Worm (Caenorhabditis elegans) whole organism, L4 larva: ENCODE results near the gene R11D1.7.

Source experiments
- F26F4.8 ChIP-seq: fragments of 200-800 bp; sonication (Bioruptor generic); conservative IDR thresholded peaks from 2 replicates; pipeline ENCODE4 v1.3.6; 2022; ENCODE audit warnings: missing genetic modification characterization, missing compliant biosample characterization
- R02D3.7 ChIP-seq: fragments of 150-350 bp; sonication (generic microtip); optimal IDR thresholded peaks from 3 replicates; lab custom pipeline; 2014; ENCODE audit warnings: missing biosample characterization, missing genetic modification characterization
- T20F7.1 ChIP-seq: fragments of 200-800 bp; sonication (Bioruptor generic); optimal IDR thresholded peaks from 2 replicates; lab custom pipeline; 2018; ENCODE audit warnings: mild to moderate bottlenecking, missing genetic modification characterization, missing compliant biosample characterization
- ZK337.2 ChIP-seq: fragments of 200-800 bp; sonication (Bioruptor generic); IDR thresholded peaks from 2 replicates; pipeline ENCODE4 v1.3.6; 2022; ENCODE audit warnings: missing genetic modification reagents, missing genetic modification characterization, missing compliant biosample characterization
- aha-1 ChIP-seq: fragments of 150-350 bp; peaks from one replicate; lab custom pipeline; 2014; ENCODE audit warnings: missing biosample characterization, missing genetic modification characterization
- ceh-20 ChIP-seq: fragments of 200-800 bp; sonication (Bioruptor generic); IDR thresholded peaks from 2 replicates; pipeline ENCODE4 v1.3.6; 2022; ENCODE audit warnings: missing genetic modification reagents, missing genetic modification characterization, missing compliant biosample characterization
- ceh-28 ChIP-seq: fragments of 150-350 bp; optimal IDR thresholded peaks from 2 replicates; lab custom pipeline; 2014; ENCODE audit warnings: missing biosample characterization, missing genetic modification reagents, missing genetic modification characterization
- ceh-32 ChIP-seq: sonication (generic microtip); optimal IDR thresholded peaks from 2 replicates; lab custom pipeline; 2016; ENCODE audit warnings: mild to moderate bottlenecking, missing genetic modification characterization, missing compliant biosample characterization; ENCODE audit not compliant: poor library complexity
- ceh-44 ChIP-seq: fragments of 200-800 bp; sonication (Bioruptor generic); IDR thresholded peaks from 2 replicates; pipeline ENCODE4 v1.3.6; 2022; ENCODE audit warnings: missing genetic modification reagents, missing genetic modification characterization, missing compliant biosample characterization
- ceh-62 ChIP-seq: sonication (generic microtip); optimal IDR thresholded peaks from 2 replicates; lab custom pipeline; 2017; ENCODE audit warnings: missing biosample characterization, missing genetic modification characterization
- daf-16 ChIP-seq, 3 experiments: sonication (generic microtip); optimal IDR thresholded peaks; 2 replicates each; lab custom pipeline; 2016 to 2017; ENCODE audit warnings: missing genetic modification characterization in 3 of 3, missing genetic modification reagents in 3 of 3, mild to moderate bottlenecking in 2 of 3, missing compliant biosample characterization in 2 of 3, missing biosample characterization in 1 of 3, moderate library complexity in 1 of 3
- dmd-6 ChIP-seq: fragments of 200-800 bp; sonication (Bioruptor generic); IDR thresholded peaks from 2 replicates; pipeline ENCODE4 v1.3.6; 2022; ENCODE audit warnings: missing genetic modification reagents, missing genetic modification characterization, missing compliant biosample characterization
- dpl-1 ChIP-seq: fragments of 150-350 bp; optimal IDR thresholded peaks from 2 replicates; lab custom pipeline; 2014; ENCODE audit warnings: missing biosample characterization, missing genetic modification reagents, missing genetic modification characterization
- dve-1 ChIP-seq: sonication (generic microtip); optimal IDR thresholded peaks from 2 replicates; lab custom pipeline; 2017; ENCODE audit warnings: antibody characterized with exemption, mild to moderate bottlenecking, missing genetic modification characterization, missing compliant biosample characterization; ENCODE audit not compliant: insufficient read depth
- egl-27 ChIP-seq: sonication (generic microtip); optimal IDR thresholded peaks from 3 replicates; lab custom pipeline; 2017; ENCODE audit warnings: missing biosample characterization, missing genetic modification reagents, missing genetic modification characterization
- hif-1 ChIP-seq, 2 experiments: sonication (generic microtip); optimal IDR thresholded peaks; 2 replicates each; lab custom pipeline; 2016 to 2017; ENCODE audit warnings: missing compliant biosample characterization in 2 of 2, missing genetic modification characterization in 2 of 2, missing genetic modification reagents in 2 of 2, missing genotype in 2 of 2, mild to moderate bottlenecking in 1 of 2
- hlh-11 ChIP-seq: fragments of 200-800 bp; sonication (Bioruptor generic); optimal IDR thresholded peaks from 2 replicates; lab custom pipeline; 2018; ENCODE audit warnings: mild to moderate bottlenecking, missing genetic modification characterization, missing compliant biosample characterization
- hlh-30 ChIP-seq: sonication (generic microtip); optimal IDR thresholded peaks from 2 replicates; lab custom pipeline; 2017; ENCODE audit warnings: antibody characterized with exemption, mild to moderate bottlenecking, missing genetic modification characterization, missing compliant biosample characterization; ENCODE audit not compliant: insufficient read depth
- hmg-1.1 ChIP-seq: fragments of 200-800 bp; sonication (Bioruptor generic); IDR thresholded peaks from 2 replicates; pipeline ENCODE4 v1.3.6; 2022; ENCODE audit warnings: missing genetic modification reagents, missing genetic modification characterization, missing compliant biosample characterization
- lim-7 ChIP-seq: fragments of 200-800 bp; sonication (Bioruptor generic); IDR thresholded peaks from 2 replicates; pipeline ENCODE4 v1.3.6; 2022; ENCODE audit warnings: missing genetic modification characterization, missing compliant biosample characterization
- lin-29 ChIP-seq: fragments of 200-800 bp; sonication (Bioruptor generic); IDR thresholded peaks from 2 replicates; pipeline ENCODE4 v1.3.6; 2022; ENCODE audit warnings: missing genetic modification reagents, missing genetic modification characterization, missing compliant biosample characterization
- lin-38 ChIP-seq: fragments of 200-800 bp; sonication (Bioruptor generic); IDR thresholded peaks from 2 replicates; pipeline ENCODE4 v1.3.6; 2022; ENCODE audit warnings: missing genetic modification reagents, missing genetic modification characterization, missing compliant biosample characterization
- mdl-1 ChIP-seq, 2 experiments: fragments of 150-350 bp in 1 of 2; sonication (generic microtip) in 1 of 2; optimal IDR thresholded peaks; 2 replicates each; lab custom pipeline; 2014 to 2017; ENCODE audit warnings: missing biosample characterization in 2 of 2, missing genetic modification characterization in 2 of 2
- mdt-29 ChIP-seq: fragments of 200-800 bp; sonication (Bioruptor generic); IDR thresholded peaks from 2 replicates; pipeline ENCODE4 v1.3.6; 2022; ENCODE audit warnings: missing genetic modification reagents, missing genetic modification characterization, missing compliant biosample characterization
- mep-1 ChIP-seq: fragments of 150-350 bp; sonication (generic microtip); optimal IDR thresholded peaks from 3 replicates; lab custom pipeline; 2014; ENCODE audit warnings: missing biosample characterization, missing genetic modification characterization
- mes-2 ChIP-seq: sonication (generic microtip); optimal IDR thresholded peaks from 2 replicates; lab custom pipeline; 2016; ENCODE audit warnings: missing genotype, mild to moderate bottlenecking, missing genetic modification characterization, missing compliant biosample characterization; ENCODE audit not compliant: poor library complexity, severe bottlenecking
- nhr-11 ChIP-seq: fragments of 150-350 bp; optimal IDR thresholded peaks from 2 replicates; lab custom pipeline; 2014; ENCODE audit warnings: missing biosample characterization, missing genetic modification characterization
- nhr-28 ChIP-seq: fragments of 150-350 bp; optimal IDR thresholded peaks from 2 replicates; lab custom pipeline; 2014; ENCODE audit warnings: missing biosample characterization, missing genetic modification characterization
- nhr-42 ChIP-seq: fragments of 200-800 bp; sonication (Bioruptor generic); IDR thresholded peaks from 2 replicates; pipeline ENCODE4 v1.3.6; 2022; ENCODE audit warnings: missing genetic modification characterization, missing compliant biosample characterization
- nhr-6 ChIP-seq: fragments of 150-350 bp; optimal IDR thresholded peaks from 2 replicates; lab custom pipeline; 2014; ENCODE audit warnings: missing biosample characterization, missing genetic modification characterization
- nhr-77 ChIP-seq: fragments of 150-350 bp; optimal IDR thresholded peaks from 2 replicates; lab custom pipeline; 2014; ENCODE audit warnings: missing biosample characterization, missing genetic modification characterization
- pha-4 ChIP-seq, 2 experiments: fragments of 150-350 bp in 1 of 2; fragments of 200-800 bp in 1 of 2; sonication (Bioruptor generic) in 1 of 2; IDR thresholded peaks in 1 of 2; optimal IDR thresholded peaks in 1 of 2; 2 replicates each; pipeline versions ENCODE4 v1.3.6 to Lab custom; 2014 to 2022; ENCODE audit warnings: missing genetic modification characterization in 2 of 2, missing genetic modification reagents in 2 of 2, missing biosample characterization in 1 of 2, missing compliant biosample characterization in 1 of 2
- pqm-1 ChIP-seq: sonication (generic microtip); optimal IDR thresholded peaks from 2 replicates; lab custom pipeline; 2017; ENCODE audit warnings: missing biosample characterization, missing genetic modification characterization
- skn-1 ChIP-seq: fragments of 150-350 bp; optimal IDR thresholded peaks from 2 replicates; lab custom pipeline; 2014; ENCODE audit warnings: missing biosample characterization, missing genetic modification characterization
- spr-1 ChIP-seq: sonication (generic microtip); optimal IDR thresholded peaks from 2 replicates; lab custom pipeline; 2016; ENCODE audit warnings: mild to moderate bottlenecking, missing genetic modification characterization, missing compliant biosample characterization
- spr-3 ChIP-seq: fragments of 200-800 bp; sonication (Bioruptor generic); optimal IDR thresholded peaks from 2 replicates; lab custom pipeline; 2018; ENCODE audit warnings: mild to moderate bottlenecking, missing genetic modification characterization, missing compliant biosample characterization
- unc-62 ChIP-seq, 3 experiments: fragments of 150-350 bp in 1 of 3; sonication (generic microtip); optimal IDR thresholded peaks in 2 of 3; peaks in 1 of 3; 1 replicate in 1 of 3; 2 replicates in 2 of 3; lab custom pipeline; 2014 to 2017; ENCODE audit warnings: missing biosample characterization in 3 of 3, missing genetic modification characterization in 3 of 3, missing genetic modification reagents in 3 of 3, missing genotype in 1 of 3
- zag-1 ChIP-seq: fragments of 150-350 bp; optimal IDR thresholded peaks from 2 replicates; lab custom pipeline; 2014; ENCODE audit warnings: missing biosample characterization, missing genetic modification characterization
- zip-2 ChIP-seq: fragments of 150-350 bp; optimal IDR thresholded peaks from 2 replicates; lab custom pipeline; 2014; ENCODE audit warnings: missing biosample characterization, missing genetic modification characterization
- ztf-11 ChIP-seq: fragments of 150-350 bp; optimal IDR thresholded peaks from 2 replicates; lab custom pipeline; 2014; ENCODE audit warnings: missing biosample characterization, missing genetic modification characterization

R11D1.7 gene

ce11 chrV:12728062-12728665 lies 8.4 kb downstream of the R11D1.7 start, which contains the start of the genes rpl-28 and mrpl-49 (continued):
- TF ChIP-seq unc-62 (GFP tag; optimal IDR thresholded peaks at IDR 0.05 in 1 of 2; lab: Kevin White, UChicago) (peak in 1 of 2 experiments; percentile 71), unc-62 (tag; optimal IDR thresholded peaks at IDR 0.05; lab: Kevin White, UChicago) (no peak), ZK337.2 (0 out of 2 replicates have a peak, but pooled peaks have one; percentile 6), zag-1 (tag; lab: Kevin White, UChicago) (no peak), ztf-11 (no peak), hmg-1.1 (no peak; the same call in 1 of the 2 replicates), hlh-11 (tag; lab: Kevin White, UChicago) (no peak), lim-7 (GFP tag; lab: Robert Waterston, UW) (no peak), mdt-29 (GFP tag; lab: Robert Waterston, UW) (no peak), egl-27 (tag; lab: Kevin White, UChicago) (no peak), daf-16 (GFP tag; optimal IDR thresholded peaks at IDR 0.05; lab: Kevin White, UChicago) (no peak), daf-16 (tag; optimal IDR thresholded peaks at IDR 0.05; lab: Kevin White, UChicago) (peak; percentile 57), aha-1 (tag; lab: Kevin White, UChicago) (peak; percentile 46)
- TF ChIP-seq, all 104 proteins: peak for 32

- no peak for TF ChIP-seq dmd-6 (GFP tag; lab: Robert Waterston, UW)
Observed at ce11 chrV:12729220-12729619, 9.4 kb downstream of the R11D1.7 start, which contains the start of gene R11D1.10. R11D1.10 (plus strand) TSS chrV:12729520.

ce11 chrV:12732734-12733133 lies 12.9 kb downstream of the R11D1.7 start:
- no peak for TF ChIP-seq ceh-32
- peak; percentile 19 for TF ChIP-seq hlh-11 (tag; lab: Kevin White, UChicago)
- peak; percentile 55 for TF ChIP-seq nhr-77
- no peak for TF ChIP-seq skn-1 (tag; lab: Kevin White, UChicago)
- peak; percentile 42 for TF ChIP-seq dve-1 (tag; lab: Kevin White, UChicago)
- peak; percentile 58 for TF ChIP-seq pqm-1 (tag; lab: Kevin White, UChicago)
- no peak for TF ChIP-seq daf-16 (GFP tag; optimal IDR thresholded peaks at IDR 0.05; lab: Kevin White, UChicago)
- peak; percentile 56 for TF ChIP-seq daf-16 (tag; optimal IDR thresholded peaks at IDR 0.05; lab: Kevin White, UChicago)
- peak; percentile 61 for TF ChIP-seq nhr-28 (tag; lab: Kevin White, UChicago)
- TF ChIP-seq, all 104 proteins: peak for 6

- TF ChIP-seq nhr-6 (tag; lab: Kevin White, UChicago) (peak; percentile 62), dpl-1 (GFP tag; lab: Kevin White, UChicago) (no peak), F26F4.8 (GFP tag; lab: Robert Waterston, UW) (no peak), hlh-30 (tag; lab: Kevin White, UChicago) (peak; percentile 65), ceh-62 (tag; lab: Kevin White, UChicago) (no peak), ceh-20 (GFP tag; lab: Robert Waterston, UW) (no peak), R02D3.7 (tag; lab: Kevin White, UChicago) (no peak), mdl-1 (tag; optimal IDR thresholded peaks at IDR 0.05; lab: Kevin White, UChicago) (no peak), nhr-77 (peak; percentile 51), ceh-44 (GFP tag; lab: Robert Waterston, UW) (no peak), hlh-11 (tag; lab: Kevin White, UChicago) (peak; percentile 54), T20F7.1 (GFP tag; lab: Kevin White, UChicago) (peak; percentile 56), mes-2 (tag; lab: Kevin White, UChicago) (peak; percentile 19), mep-1 (tag; lab: Kevin White, UChicago) (no peak), nhr-28 (tag; lab: Kevin White, UChicago) (peak; percentile 92), dve-1 (tag; lab: Kevin White, UChicago) (peak; percentile 64), spr-3 (no peak), lin-29 (no peak), zip-2 (tag; lab: Kevin White, UChicago) (no peak), ceh-32 (no peak), lin-38 (no peak), ceh-28 (tag; lab: Kevin White, UChicago) (no peak), nhr-42 (GFP tag; lab: Robert Waterston, UW) (no peak), egl-27 (tag; lab: Kevin White, UChicago) (no peak), nhr-11 (tag; lab: Kevin White, UChicago) (no peak), hif-1 (tag; optimal IDR thresholded peaks at IDR 0.05; lab: Kevin White, UChicago) (no peak), pha-4 (GFP tag; IDR thresholded peaks at IDR 0.05; lab: Robert Waterston, UW) (no peak), pha-4 (tag; optimal IDR thresholded peaks at IDR 0.05; lab: Kevin White, UChicago) (no peak), spr-1 (no peak)
Observed at ce11 chrV:12733465-12734248, 13.8 kb downstream of the R11D1.7 start, which contains the start of the genes dhs-21 and xbx-9. dhs-21 (minus strand) TSS chrV:12733645. xbx-9 (plus strand) TSS chrV:12734198.
